Fruit fly (Drosophila melanogaster) whole organism, larva: ENCODE results near the gene IP3K2.
A peak's percentile ranks its signal among the peaks of the same experiment; 100 is the strongest.

Source experiments
- noc ChIP-seq: fragments of 200-800 bp; sonication (Bioruptor generic); optimal IDR thresholded peaks from 3 replicates; lab custom pipeline; 2019; ENCODE audit warnings: missing biosample characterization, mild to moderate bottlenecking, missing genetic modification characterization, moderate library complexity

Gene IP3K2

dm6 chrX:13374979-13375378, 71.5 kb downstream of the IP3K2 start:
- TF ChIP-seq noc = no peak

dm6 chrX:13375489-13375997, 72.1 kb downstream of the IP3K2 start:
- no peak for TF ChIP-seq noc

dm6 chrX:13376520-13376919, 73.1 kb downstream of the IP3K2 start:
- TF ChIP-seq noc = peak; percentile 81
